Fruit fly (Drosophila melanogaster): Measurements from ENCODE around the gene vari.

- TF ChIP-seq CTCF (optimal IDR thresholded peaks at IDR 0.05) (no peak), CG8478 (optimal IDR thresholded peaks at IDR 0.05) (no peak)
These were observed 36.9 kb downstream of the vari start for dm6 chr2L:20759809-20760485.

All from S2 (cell line).